Fruit fly (Drosophila melanogaster) S2 (cell line): ENCODE measurements around the gene QC.

Experiments
- CG8478 ChIP-seq: fragments of >200 bp; optimal IDR thresholded peaks from 2 replicates; lab custom pipeline; 2018
- CTCF ChIP-seq, 2 experiments: fragments of >200 bp; optimal IDR thresholded peaks; 2 replicates each; lab custom pipeline; 2018

DNA sequence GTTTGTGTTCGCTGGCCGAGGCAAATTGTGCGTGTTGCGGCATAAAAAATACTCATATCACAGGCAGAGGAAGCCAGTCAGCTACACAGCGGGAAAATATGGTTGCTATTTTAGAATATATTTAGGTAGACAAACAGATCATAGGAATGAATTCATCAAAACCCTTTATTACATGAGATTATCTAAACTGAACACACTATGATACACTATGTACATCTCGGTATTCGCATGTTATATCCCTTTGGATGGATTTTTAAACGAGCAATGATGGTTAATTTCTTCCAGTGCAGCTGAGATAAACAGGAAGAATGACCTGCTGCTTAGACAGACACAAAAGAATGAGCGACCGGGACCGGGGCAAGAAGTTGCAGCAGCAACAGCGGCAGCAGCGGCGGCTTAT, 45.3 kb downstream of the QC start:
- no peak for TF ChIP-seq CG8478 (lab: Kevin White, UChicago)
- TF ChIP-seq CTCF (optimal IDR thresholded peaks at IDR 0.05; lab: Kevin White, UChicago) = no peak
